Worm (Caenorhabditis elegans) whole organism, young adult: ENCODE results near the gene C27A7.3.

Experiments used
- B0336.3 ChIP-seq: fragments of 200-800 bp; sonication (Bioruptor generic); IDR thresholded peaks from 2 replicates; pipeline ENCODE4 v1.3.6; 2022; ENCODE audit warnings: missing genetic modification characterization, missing compliant biosample characterization
- C17E4.6 ChIP-seq: fragments of 200-800 bp; sonication (Bioruptor generic); IDR thresholded peaks from 2 replicates; pipeline ENCODE4 v1.3.6; 2022; ENCODE audit warnings: missing genetic modification reagents, missing genetic modification characterization, missing compliant biosample characterization
- F10E7.11 ChIP-seq: sonication (generic microtip); optimal IDR thresholded peaks from 2 replicates; lab custom pipeline; 2017; ENCODE audit warnings: mild to moderate bottlenecking, missing genetic modification characterization, moderate library complexity, missing compliant biosample characterization
- F49E8.2 ChIP-seq: sonication (generic microtip); optimal IDR thresholded peaks from 3 replicates; lab custom pipeline; 2017; ENCODE audit warnings: missing genetic modification characterization, mild to moderate bottlenecking, missing compliant biosample characterization, antibody characterized with exemption, moderate library complexity; ENCODE audit not compliant: insufficient read depth
- F52B5.7 ChIP-seq: sonication (generic microtip); optimal IDR thresholded peaks from 2 replicates; lab custom pipeline; 2016; ENCODE audit warnings: mild to moderate bottlenecking, missing genetic modification characterization, missing compliant biosample characterization
- F57A8.1 ChIP-seq: fragments of 200-800 bp; sonication (Bioruptor generic); optimal IDR thresholded peaks from 2 replicates; lab custom pipeline; 2018; ENCODE audit warnings: mild to moderate bottlenecking, missing genetic modification characterization, moderate library complexity, missing compliant biosample characterization
- K11D2.4 ChIP-seq: fragments of 200-800 bp; sonication (Bioruptor generic); IDR thresholded peaks from 2 replicates; pipeline ENCODE4 v1.3.6; 2022; ENCODE audit warnings: missing genetic modification reagents, missing genetic modification characterization, missing compliant biosample characterization
- K12H6.12 ChIP-seq: fragments of 200-800 bp; sonication (Bioruptor generic); optimal IDR thresholded peaks from 2 replicates; lab custom pipeline; 2018; ENCODE audit warnings: mild to moderate bottlenecking, missing genetic modification characterization, missing compliant biosample characterization
- Y53F4B.3 ChIP-seq: fragments of 200-800 bp; sonication (Bioruptor generic); IDR thresholded peaks from 2 replicates; pipeline ENCODE4 v1.3.6; 2022; ENCODE audit warnings: missing genetic modification reagents, missing genetic modification characterization, missing compliant biosample characterization
- Y53G8AR.9 ChIP-seq: fragments of 200-800 bp; sonication (Bioruptor generic); conservative IDR thresholded peaks from 2 replicates; pipeline ENCODE4 v1.3.6; 2022; ENCODE audit warnings: missing genetic modification reagents, missing genetic modification characterization, missing compliant biosample characterization
- Y56A3A.18 ChIP-seq: fragments of 200-800 bp; sonication (Bioruptor generic); IDR thresholded peaks from 2 replicates; pipeline ENCODE4 v1.3.6; 2022; ENCODE audit warnings: missing genetic modification reagents, missing genetic modification characterization, missing compliant biosample characterization
- Y79H2A.3 ChIP-seq: fragments of 200-800 bp; sonication (Bioruptor generic); conservative IDR thresholded peaks from 2 replicates; pipeline ENCODE4 v1.3.6; 2022; ENCODE audit warnings: missing genetic modification reagents, missing genetic modification characterization, missing compliant biosample characterization
- Y95B8A.8 ChIP-seq: fragments of 200-800 bp; sonication (Bioruptor generic); IDR thresholded peaks from 2 replicates; pipeline ENCODE4 v1.3.6; 2022; ENCODE audit warnings: missing genetic modification reagents, missing genetic modification characterization, missing compliant biosample characterization
- ama-1 ChIP-seq, 3 experiments: fragments of 150-350 bp in 1 of 3; sonication (generic microtip) in 2 of 3; optimal IDR thresholded peaks; 2 replicates each; lab custom pipeline; 2014 to 2018; ENCODE audit warnings: missing biosample characterization in 2 of 3, missing genetic modification characterization in 2 of 3, missing genetic modification reagents in 2 of 3
- attf-5 ChIP-seq: fragments of 200-800 bp; sonication (Bioruptor generic); optimal IDR thresholded peaks from 2 replicates; lab custom pipeline; 2018; ENCODE audit warnings: mild to moderate bottlenecking, missing genetic modification characterization, missing compliant biosample characterization
- attf-6 ChIP-seq: fragments of 200-800 bp; sonication (Bioruptor generic); IDR thresholded peaks from 2 replicates; pipeline ENCODE4 v1.3.6; 2022; ENCODE audit warnings: missing genetic modification reagents, missing genetic modification characterization, missing compliant biosample characterization
- cebp-1 ChIP-seq, 2 experiments: fragments of 200-800 bp in 1 of 2; sonication (Bioruptor generic) in 1 of 2; sonication (generic microtip) in 1 of 2; IDR thresholded peaks in 1 of 2; optimal IDR thresholded peaks in 1 of 2; 2 replicates each; pipeline versions ENCODE4 v1.3.6 to Lab custom; 2017 to 2022; ENCODE audit warnings: missing compliant biosample characterization in 2 of 2, missing genetic modification characterization in 2 of 2, mild to moderate bottlenecking in 1 of 2, missing genetic modification reagents in 1 of 2, moderate library complexity in 1 of 2
- ceh-100 ChIP-seq: fragments of 200-800 bp; sonication (Bioruptor generic); IDR thresholded peaks from 2 replicates; pipeline ENCODE4 v1.3.6; 2022; ENCODE audit warnings: missing genetic modification reagents, missing genetic modification characterization, missing compliant biosample characterization
- ceh-27 ChIP-seq: fragments of 200-800 bp; sonication (Bioruptor generic); optimal IDR thresholded peaks from 2 replicates; lab custom pipeline; 2018; ENCODE audit warnings: mild to moderate bottlenecking, missing genetic modification characterization, moderate library complexity, missing compliant biosample characterization
- ceh-79 ChIP-seq: sonication (generic microtip); optimal IDR thresholded peaks from 2 replicates; lab custom pipeline; 2017; ENCODE audit warnings: mild to moderate bottlenecking, missing genetic modification characterization, missing compliant biosample characterization
- ceh-91 ChIP-seq: fragments of 200-800 bp; sonication (Bioruptor generic); IDR thresholded peaks from 2 replicates; pipeline ENCODE4 v1.3.6; 2022; ENCODE audit warnings: missing genetic modification reagents, missing genetic modification characterization, missing compliant biosample characterization
- egl-44 ChIP-seq: fragments of 200-800 bp; sonication (Bioruptor generic); IDR thresholded peaks from 2 replicates; pipeline ENCODE4 v1.3.6; 2022; ENCODE audit warnings: missing genetic modification reagents, missing genetic modification characterization, missing compliant biosample characterization
- egrh-3 ChIP-seq: fragments of 200-800 bp; sonication (Bioruptor generic); IDR thresholded peaks from 2 replicates; pipeline ENCODE4 v1.3.6; 2022; ENCODE audit warnings: missing genetic modification reagents, missing genetic modification characterization, missing compliant biosample characterization
- ets-4 ChIP-seq: fragments of 200-800 bp; sonication (Bioruptor generic); optimal IDR thresholded peaks from 2 replicates; lab custom pipeline; 2018; ENCODE audit warnings: mild to moderate bottlenecking, missing genetic modification characterization, missing compliant biosample characterization
- fkh-3 ChIP-seq: sonication (generic microtip); optimal IDR thresholded peaks from 2 replicates; lab custom pipeline; 2016; ENCODE audit warnings: mild to moderate bottlenecking, missing genetic modification characterization, missing compliant biosample characterization
- hlh-12 ChIP-seq: sonication (generic microtip); optimal IDR thresholded peaks from 2 replicates; lab custom pipeline; 2016; ENCODE audit warnings: missing genetic modification characterization, missing compliant biosample characterization
- hmg-1.2 ChIP-seq: fragments of 200-800 bp; sonication (Bioruptor generic); IDR thresholded peaks from 2 replicates; pipeline ENCODE4 v1.3.6; 2022; ENCODE audit warnings: missing genetic modification reagents, missing genetic modification characterization, missing compliant biosample characterization
- hmg-20 ChIP-seq: fragments of 200-800 bp; sonication (Bioruptor generic); IDR thresholded peaks from 2 replicates; pipeline ENCODE4 v1.3.6; 2022; ENCODE audit warnings: missing genetic modification reagents, missing genetic modification characterization, missing compliant biosample characterization
- lin-26 ChIP-seq: fragments of 200-800 bp; sonication (Bioruptor generic); IDR thresholded peaks from 2 replicates; pipeline ENCODE4 v1.3.6; 2022; ENCODE audit warnings: missing genetic modification reagents, missing genetic modification characterization, missing compliant biosample characterization
- lin-35 ChIP-seq, 3 experiments: fragments of 150-350 bp in 2 of 3; sonication (generic microtip) in 1 of 3; optimal IDR thresholded peaks; 2 replicates each; lab custom pipeline; 2014 to 2018; ENCODE audit warnings: missing biosample characterization in 3 of 3, missing genetic modification characterization in 3 of 3, missing genetic modification reagents in 3 of 3
- lin-40 ChIP-seq: sonication (generic microtip); optimal IDR thresholded peaks from 2 replicates; lab custom pipeline; 2016; ENCODE audit warnings: missing genetic modification characterization, mild to moderate bottlenecking, missing compliant biosample characterization, missing genotype, missing genetic modification reagents
- lir-1 ChIP-seq: fragments of 200-800 bp; sonication (Bioruptor generic); conservative IDR thresholded peaks from 2 replicates; pipeline ENCODE4 v1.3.6; 2022; ENCODE audit warnings: missing genetic modification reagents, missing genetic modification characterization, missing compliant biosample characterization
- madf-10 ChIP-seq: sonication (generic microtip); optimal IDR thresholded peaks from 2 replicates; lab custom pipeline; 2016; ENCODE audit warnings: mild to moderate bottlenecking, missing genetic modification characterization, missing compliant biosample characterization
- nfyb-1 ChIP-seq: fragments of 200-800 bp; sonication (Bioruptor generic); IDR thresholded peaks from 2 replicates; pipeline ENCODE4 v1.3.6; 2022; ENCODE audit warnings: missing genetic modification reagents, missing genetic modification characterization, missing compliant biosample characterization
- pbrm-1 ChIP-seq: fragments of 200-800 bp; sonication (Bioruptor generic); IDR thresholded peaks from 2 replicates; pipeline ENCODE4 v1.3.6; 2022; ENCODE audit warnings: missing genetic modification reagents, missing genetic modification characterization, missing compliant biosample characterization
- sea-2 ChIP-seq: fragments of 200-800 bp; sonication (Bioruptor generic); IDR thresholded peaks from 2 replicates; pipeline ENCODE4 v1.3.6; 2022; ENCODE audit warnings: missing genetic modification characterization, missing compliant biosample characterization
- tlf-1 ChIP-seq: fragments of 200-800 bp; sonication (Bioruptor generic); optimal IDR thresholded peaks from 2 replicates; lab custom pipeline; 2018; ENCODE audit warnings: mild to moderate bottlenecking, missing genetic modification characterization, missing compliant biosample characterization
- unc-130 ChIP-seq: sonication (generic microtip); optimal IDR thresholded peaks from 2 replicates; lab custom pipeline; 2016; ENCODE audit warnings: missing genetic modification reagents, missing genetic modification characterization, missing compliant biosample characterization
- ztf-22 ChIP-seq: fragments of 200-800 bp; sonication (Bioruptor generic); optimal IDR thresholded peaks from 2 replicates; lab custom pipeline; 2018; ENCODE audit warnings: mild to moderate bottlenecking, missing genetic modification characterization, moderate library complexity, missing compliant biosample characterization
- ztf-25 ChIP-seq: fragments of 200-800 bp; sonication (Bioruptor generic); IDR thresholded peaks from 2 replicates; pipeline ENCODE4 v1.3.6; 2022; ENCODE audit warnings: missing genetic modification reagents, missing genetic modification characterization, missing compliant biosample characterization
- ztf-6 ChIP-seq: fragments of 200-800 bp; sonication (Bioruptor generic); IDR thresholded peaks from 2 replicates; pipeline ENCODE4 v1.3.6; 2022; ENCODE audit warnings: missing genetic modification reagents, missing genetic modification characterization, missing compliant biosample characterization

Gene C27A7.3

DNA sequence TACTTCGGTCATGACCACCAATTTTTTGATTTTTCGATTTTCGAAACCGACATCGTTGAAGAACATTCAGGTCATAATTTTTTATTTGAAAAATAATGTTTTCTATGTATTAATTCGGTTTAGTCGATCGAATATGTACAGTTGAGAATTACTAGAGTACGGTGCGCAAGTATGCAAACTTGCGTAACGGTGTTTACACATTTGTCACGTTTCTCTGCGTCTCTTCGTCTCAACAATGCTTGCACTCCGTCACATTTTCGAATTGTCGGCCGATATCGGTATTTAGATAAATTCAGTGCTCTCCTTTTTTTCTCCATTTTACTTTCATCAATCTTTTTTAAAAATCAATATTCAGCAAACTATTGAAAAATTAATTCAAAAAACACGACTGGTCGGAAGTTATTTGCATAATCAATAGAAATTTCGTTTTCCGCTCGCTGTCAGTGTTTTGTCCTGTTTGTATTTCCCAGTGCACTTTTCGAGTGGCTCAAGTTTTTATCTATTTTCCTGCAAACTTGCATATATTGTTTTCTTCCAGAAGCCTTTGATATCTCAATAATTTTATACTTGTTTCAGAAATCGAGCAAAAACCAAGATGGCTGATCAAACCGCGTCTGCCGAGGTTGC lies 50.3 kb downstream of the C27A7.3 start, which contains the start of gene dpy-30 (continued):
- TF ChIP-seq lir-1 (GFP tag; lab: Robert Waterston, UW) (no peak), ceh-91 (GFP tag; lab: Robert Waterston, UW) (no peak), B0336.3 (GFP tag; lab: Robert Waterston, UW) (no peak), Y53F4B.3 (GFP tag; lab: Robert Waterston, UW) (no peak), egrh-3 (GFP tag; lab: Robert Waterston, UW) (no peak), C17E4.6 (GFP tag; lab: Robert Waterston, UW) (no peak), cebp-1 (GFP tag; IDR thresholded peaks at IDR 0.05; lab: Robert Waterston, UW) (no peak), cebp-1 (tag; optimal IDR thresholded peaks at IDR 0.05; lab: Kevin White, UChicago) (peak; percentile 4), pbrm-1 (GFP tag; lab: Robert Waterston, UW) (peak; percentile 44; the same call in 1 of the 2 replicates), Y79H2A.3 (GFP tag; lab: Robert Waterston, UW) (no peak), K11D2.4 (GFP tag; lab: Robert Waterston, UW) (no peak), egl-44 (no peak), hmg-20 (GFP tag; lab: Robert Waterston, UW) (no peak), attf-5 (GFP tag; lab: Kevin White, UChicago) (no peak), lin-26 (no peak), unc-130 (GFP tag; lab: Kevin White, UChicago) (no peak), fkh-3 (no peak), hlh-12 (tag; lab: Kevin White, UChicago) (no peak), F10E7.11 (no peak), ceh-79 (no peak), madf-10 (tag; lab: Kevin White, UChicago) (no peak), ztf-25 (no peak), F57A8.1 (GFP tag; lab: Kevin White, UChicago) (no peak), lin-35 (GFP tag; optimal IDR thresholded peaks at IDR 0.05; lab: Kevin White, UChicago) (no peak), ceh-27 (no peak), lin-40 (tag; lab: Kevin White, UChicago) (no peak), K12H6.12 (tag; lab: Kevin White, UChicago) (no peak), Y95B8A.8 (no peak), ama-1 (optimal IDR thresholded peaks at IDR 0.05; lab: Kevin White, UChicago) (no peak), ama-1 (GFP tag; optimal IDR thresholded peaks at IDR 0.05; lab: Kevin White, UChicago) (no peak), attf-6 (GFP tag; lab: Robert Waterston, UW) (no peak), sea-2 (GFP tag; lab: Robert Waterston, UW) (no peak)

DNA sequence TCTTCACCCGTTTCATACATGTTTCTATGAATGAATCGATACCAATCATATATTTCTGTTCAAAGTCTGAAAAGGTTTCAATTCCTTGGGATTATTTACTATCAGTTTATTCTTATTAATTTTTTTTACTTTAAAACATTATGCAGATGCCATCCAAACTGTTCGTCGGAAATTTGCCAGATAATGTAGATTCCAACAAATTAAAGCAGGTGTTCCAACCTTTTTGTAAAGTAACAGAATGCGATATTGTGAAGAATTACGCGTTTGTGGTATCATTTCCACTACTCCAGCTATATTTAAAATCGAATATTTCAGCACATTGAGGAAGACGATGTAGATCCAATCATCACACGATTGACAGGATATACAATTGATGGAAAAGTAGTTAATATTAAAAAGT lies 51.4 kb downstream of the C27A7.3 start, which contains the start of gene rnp-1:
TSS of gene rnp-1 (plus strand) at position 145 of the 400 bp plus-strand sequence.
- TF ChIP-seq F52B5.7 (tag; lab: Kevin White, UChicago) (no peak), pbrm-1 (GFP tag; lab: Robert Waterston, UW) (0 out of 2 replicates have a peak, but pooled peaks have one; percentile 29), ztf-22 (GFP tag; lab: Kevin White, UChicago) (no peak), madf-10 (tag; lab: Kevin White, UChicago) (no peak), tlf-1 (GFP tag; lab: Kevin White, UChicago) (peak; percentile 24), ztf-6 (no peak), Y56A3A.18 (GFP tag; lab: Robert Waterston, UW) (0 out of 2 replicates have a peak, but pooled peaks have one; percentile 10), ceh-100 (GFP tag; lab: Robert Waterston, UW) (0 out of 2 replicates have a peak, but pooled peaks have one; percentile 23), lin-35 (GFP tag; optimal IDR thresholded peaks at IDR 0.05; lab: Kevin White, UChicago) (peak in 1 of 3 experiments; percentile 4), K11D2.4 (GFP tag; lab: Robert Waterston, UW) (no peak), attf-6 (GFP tag; lab: Robert Waterston, UW) (0 out of 2 replicates have a peak, but pooled peaks have one; percentile 11), ceh-79 (no peak), hmg-1.2 (GFP tag; lab: Robert Waterston, UW) (0 out of 2 replicates have a peak, but pooled peaks have one; percentile 8), nfyb-1 (GFP tag; lab: Robert Waterston, UW) (peak; percentile 17; the same call in 1 of the 2 replicates), F49E8.2 (peak; percentile 16), ama-1 (optimal IDR thresholded peaks at IDR 0.05; lab: Kevin White, UChicago) (peak; percentile 15), ama-1 (GFP tag; optimal IDR thresholded peaks at IDR 0.05; lab: Kevin White, UChicago) (peak in 1 of 2 experiments; percentile 72), sea-2 (GFP tag; lab: Robert Waterston, UW) (no peak), Y53G8AR.9 (GFP tag; lab: Robert Waterston, UW) (0 out of 2 replicates have a peak, but pooled peaks have one; percentile 36), B0336.3 (GFP tag; lab: Robert Waterston, UW) (peak; percentile 58; the same call in 1 of the 2 replicates), ets-4 (GFP tag; lab: Kevin White, UChicago) (no peak)
